Worm (Caenorhabditis elegans): ENCODE results near the gene fipr-12.
A peak's percentile ranks its signal among the peaks of the same experiment; 100 is the strongest.
"Not testable (repeated sequence)": the region's sequence is repeated elsewhere in the genome, so short reads cannot be mapped to it uniquely, and the experiment has no call there.

The fipr-12 gene

ce11 chrV:9978425-9978824 is 35.3 kb downstream of the fipr-12 start (continued):
- no peak for TF ChIP-seq ama-1 (optimal IDR thresholded peaks at IDR 0.05)
- no peak for TF ChIP-seq egl-27 (tag; optimal IDR thresholded peaks at IDR 0.05)
- TF ChIP-seq nhr-129 (tag; optimal IDR thresholded peaks at IDR 0.05) = peak; percentile 33
- TF ChIP-seq nhr-77 (tag; optimal IDR thresholded peaks at IDR 0.05) = no peak
- no peak for TF ChIP-seq sem-4 (tag; optimal IDR thresholded peaks at IDR 0.05)
- TF ChIP-seq mdl-1 (tag; optimal IDR thresholded peaks at IDR 0.05) = peak in 1 of 2 experiments; percentile 15
- no peak for TF ChIP-seq nhr-11 (tag; optimal IDR thresholded peaks at IDR 0.05)
- TF ChIP-seq ztf-1 (GFP tag; conservative IDR thresholded peaks at IDR 0.05) = no peak
- no peak for TF ChIP-seq nhr-10 (tag; optimal IDR thresholded peaks at IDR 0.05)
- no peak for TF ChIP-seq elt-1 (tag; optimal IDR thresholded peaks at IDR 0.05)
- no peak for TF ChIP-seq lin-13 (GFP tag; optimal IDR thresholded peaks at IDR 0.05)
- TF ChIP-seq lin-39 (tag; optimal IDR thresholded peaks at IDR 0.05) = no peak
- no peak for TF ChIP-seq snpc-4 (tag; optimal IDR thresholded peaks at IDR 0.05)
- no peak for TF ChIP-seq mbf-1 (tag; optimal IDR thresholded peaks at IDR 0.05)
- TF ChIP-seq gmeb-1 (tag; optimal IDR thresholded peaks at IDR 0.05) = no peak
- no peak for TF ChIP-seq blmp-1 (tag; optimal IDR thresholded peaks at IDR 0.05; ENCODE audit: insufficient read depth)
- no peak for TF ChIP-seq ztf-4 (tag; optimal IDR thresholded peaks at IDR 0.05)
- no peak for TF ChIP-seq sma-3 (GFP tag; optimal IDR thresholded peaks at IDR 0.05)
- TF ChIP-seq nhr-6 (tag; optimal IDR thresholded peaks at IDR 0.05) = no peak

- TF ChIP-seq unc-55 (GFP tag; optimal IDR thresholded peaks at IDR 0.05) (peak; percentile 58), blmp-1 (tag; optimal IDR thresholded peaks at IDR 0.05; ENCODE audit: insufficient read depth) (peak; percentile 5), sem-4 (tag; optimal IDR thresholded peaks at IDR 0.05) (peak; percentile 40), F13H6.1 (tag; optimal IDR thresholded peaks at IDR 0.05) (peak; percentile 85), sma-3 (GFP tag; optimal IDR thresholded peaks at IDR 0.05) (peak; percentile 91), egl-27 (tag; optimal IDR thresholded peaks at IDR 0.05) (peak; percentile 14), nhr-129 (tag; optimal IDR thresholded peaks at IDR 0.05) (peak; percentile 22), lin-11 (tag; optimal IDR thresholded peaks at IDR 0.05) (peak; percentile 56), gmeb-1 (tag; optimal IDR thresholded peaks at IDR 0.05) (peak; percentile 68), crh-2 (tag; optimal IDR thresholded peaks at IDR 0.05) (peak; percentile 65), fos-1 (tag; optimal IDR thresholded peaks at IDR 0.05) (peak; percentile 26), C34F6.9 (tag; optimal IDR thresholded peaks at IDR 0.05) (peak; percentile 58), nhr-21 (tag; optimal IDR thresholded peaks at IDR 0.05) (peak; percentile 41), lsy-2 (tag; optimal IDR thresholded peaks at IDR 0.05) (peak in 1 of 2 experiments; percentile 62), lin-13 (GFP tag; optimal IDR thresholded peaks at IDR 0.05) (peak; percentile 80), sma-9 (GFP tag; optimal IDR thresholded peaks at IDR 0.05) (peak; percentile 22)
- not testable (repeated sequence) for TF ChIP-seq sma-9 (tag; optimal IDR thresholded peaks at IDR 0.05)
These were observed 37.8 kb downstream of the fipr-12 start, which contains the start of the genes ruvb-1 and tofu-1 for ce11 chrV:9980731-9981483. Gene ruvb-1 (minus strand): TSS chrV:9980802. Gene tofu-1 (plus strand): TSS chrV:9981147.

DNA sequence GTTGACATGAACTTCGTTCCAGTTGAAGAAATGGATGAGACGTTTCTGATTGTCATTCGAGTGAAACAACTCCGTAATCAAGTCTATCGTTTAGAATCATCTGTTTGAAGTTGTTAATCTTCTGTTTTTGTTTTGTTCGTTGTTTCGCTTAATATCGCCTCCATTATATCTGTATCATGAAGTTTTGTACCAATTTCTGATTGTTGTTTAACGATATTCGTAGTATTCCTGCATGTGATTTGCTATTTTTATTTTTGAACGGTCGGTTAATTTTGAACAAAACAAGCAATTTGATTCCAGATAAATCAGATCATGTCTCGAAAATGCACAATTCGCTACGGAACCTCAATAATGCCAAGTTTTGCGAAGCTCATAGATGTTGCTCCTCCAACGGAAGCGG is 39.4 kb downstream of the fipr-12 start, which contains the start of gene C27H6.9:
C27H6.9 (plus strand) TSS at position 301 of the 400 bp plus-strand sequence.
- no peak for TF ChIP-seq alr-1 (tag; optimal IDR thresholded peaks at IDR 0.05)
- TF ChIP-seq snpc-4 (tag; optimal IDR thresholded peaks at IDR 0.05) = no peak
- TF ChIP-seq nhr-10 (tag; optimal IDR thresholded peaks at IDR 0.05) = no peak
- TF ChIP-seq nhr-6 (tag; optimal IDR thresholded peaks at IDR 0.05) = no peak
- TF ChIP-seq unc-55 (GFP tag; optimal IDR thresholded peaks at IDR 0.05) = no peak
- TF ChIP-seq nhr-25 (tag; optimal IDR thresholded peaks at IDR 0.05) = no peak
- TF ChIP-seq ZK546.5 (tag; optimal IDR thresholded peaks at IDR 0.05) = no peak
- TF ChIP-seq elt-1 (tag; optimal IDR thresholded peaks at IDR 0.05) = no peak
- no peak for TF ChIP-seq dmd-4 (tag; optimal IDR thresholded peaks at IDR 0.05)
- TF ChIP-seq lsy-2 (tag; optimal IDR thresholded peaks at IDR 0.05) = no peak
- no peak for TF ChIP-seq Y55F3AM.14 (GFP tag; optimal IDR thresholded peaks at IDR 0.05)
- no peak for TF ChIP-seq mdl-1 (tag; optimal IDR thresholded peaks at IDR 0.05)
- no peak for TF ChIP-seq unc-39 (tag; optimal IDR thresholded peaks at IDR 0.05)
- no peak for TF ChIP-seq mbf-1 (tag; optimal IDR thresholded peaks at IDR 0.05)
- no peak for TF ChIP-seq lin-13 (GFP tag; optimal IDR thresholded peaks at IDR 0.05)
- no peak for TF ChIP-seq aly-2 (tag; optimal IDR thresholded peaks at IDR 0.05)
- TF ChIP-seq sma-3 (GFP tag; optimal IDR thresholded peaks at IDR 0.05) = no peak
- no peak for TF ChIP-seq nhr-77 (tag; optimal IDR thresholded peaks at IDR 0.05)

All from whole organism, L2 larva.